Worm (Caenorhabditis elegans): ENCODE measurements around the gene str-5.

str-5 gene

ce11 chrV:15766122-15766594, 13.1 kb downstream of the str-5 start, which contains the start of the genes haf-3 and F57A10.2:
haf-3 (minus strand) TSS chrV:15766172.
F57A10.2 (plus strand) TSS chrV:15766575.
- TF ChIP-seq R02D3.7 (tag; optimal IDR thresholded peaks at IDR 0.05) (peak; percentile 72), alr-1 (tag; optimal IDR thresholded peaks at IDR 0.05) (no peak), nhr-12 (tag; optimal IDR thresholded peaks at IDR 0.05) (no peak), sma-9 (GFP tag; optimal IDR thresholded peaks at IDR 0.05) (peak; percentile 95), sma-9 (tag; optimal IDR thresholded peaks at IDR 0.05) (no peak), sem-4 (tag; optimal IDR thresholded peaks at IDR 0.05) (peak; percentile 83), Y55F3AM.14 (GFP tag; optimal IDR thresholded peaks at IDR 0.05) (peak; percentile 37), skn-1 (tag; optimal IDR thresholded peaks at IDR 0.05) (no peak), ztf-4 (tag; optimal IDR thresholded peaks at IDR 0.05) (peak; percentile 84), C34F6.9 (tag; optimal IDR thresholded peaks at IDR 0.05) (peak; percentile 96), gmeb-1 (tag; optimal IDR thresholded peaks at IDR 0.05) (peak; percentile 99), ama-1 (optimal IDR thresholded peaks at IDR 0.05) (peak; percentile 60), sma-3 (GFP tag; optimal IDR thresholded peaks at IDR 0.05) (peak; percentile 92), nhr-237 (tag; optimal IDR thresholded peaks at IDR 0.05) (peak; percentile 80), nhr-11 (tag; optimal IDR thresholded peaks at IDR 0.05) (no peak), F13H6.1 (tag; optimal IDR thresholded peaks at IDR 0.05) (peak; percentile 91), mbf-1 (tag; optimal IDR thresholded peaks at IDR 0.05) (no peak), crh-2 (tag; optimal IDR thresholded peaks at IDR 0.05) (peak; percentile 94), fos-1 (tag; optimal IDR thresholded peaks at IDR 0.05) (peak; percentile 57), peb-1 (tag; optimal IDR thresholded peaks at IDR 0.05) (no peak), egl-27 (tag; optimal IDR thresholded peaks at IDR 0.05) (peak; percentile 92), ceh-16 (tag; optimal IDR thresholded peaks at IDR 0.05) (peak; percentile 60), unc-39 (tag; optimal IDR thresholded peaks at IDR 0.05) (no peak), ztf-1 (GFP tag; conservative IDR thresholded peaks at IDR 0.05) (no peak), nhr-23 (tag; optimal IDR thresholded peaks at IDR 0.05) (no peak), unc-55 (GFP tag; optimal IDR thresholded peaks at IDR 0.05) (peak; percentile 94), lin-39 (tag; optimal IDR thresholded peaks at IDR 0.05) (no peak), zag-1 (tag; optimal IDR thresholded peaks at IDR 0.05) (peak; percentile 67), nhr-77 (tag; optimal IDR thresholded peaks at IDR 0.05) (peak; percentile 68), nhr-21 (tag; optimal IDR thresholded peaks at IDR 0.05) (peak; percentile 87), nhr-10 (tag; optimal IDR thresholded peaks at IDR 0.05) (peak; percentile 81), nhr-129 (tag; optimal IDR thresholded peaks at IDR 0.05) (peak; percentile 78), aly-2 (tag; optimal IDR thresholded peaks at IDR 0.05) (no peak), elt-3 (tag; optimal IDR thresholded peaks at IDR 0.05) (no peak), mdl-1 (tag; optimal IDR thresholded peaks at IDR 0.05) (peak in 1 of 2 experiments; percentile 19), ceh-82 (tag; optimal IDR thresholded peaks at IDR 0.05) (peak; percentile 78), lsy-2 (tag; optimal IDR thresholded peaks at IDR 0.05) (peak; percentile 92 to 96), mab-5 (tag; optimal IDR thresholded peaks at IDR 0.05) (peak; percentile 90), snpc-4 (tag; optimal IDR thresholded peaks at IDR 0.05) (peak; percentile 87), blmp-1 (tag; optimal IDR thresholded peaks at IDR 0.05; ENCODE audit: insufficient read depth) (peak; percentile 9), nhr-6 (tag; optimal IDR thresholded peaks at IDR 0.05) (peak; percentile 84), unc-62 (GFP tag; optimal IDR thresholded peaks at IDR 0.05) (peak; percentile 33), elt-1 (tag; optimal IDR thresholded peaks at IDR 0.05) (no peak), lin-13 (GFP tag; optimal IDR thresholded peaks at IDR 0.05) (peak; percentile 92), ZK546.5 (tag; optimal IDR thresholded peaks at IDR 0.05) (no peak), lin-11 (tag; optimal IDR thresholded peaks at IDR 0.05) (peak; percentile 64), ztf-11 (tag; optimal IDR thresholded peaks at IDR 0.05) (no peak), dmd-4 (tag; optimal IDR thresholded peaks at IDR 0.05) (peak; percentile 41), nhr-25 (tag; optimal IDR thresholded peaks at IDR 0.05) (peak; percentile 92)

Measured in whole organism, L2 larva.